Worm (Caenorhabditis elegans) whole organism, midembryonic: ENCODE measurements around the gene nas-31.

Source experiments
- T22C8.4 ChIP-seq: fragments of 200-800 bp; sonication (Bioruptor generic); IDR thresholded peaks from 2 replicates; pipeline ENCODE4 v1.3.6; 2022; ENCODE audit warnings: missing genetic modification characterization, missing compliant biosample characterization
- ztf-23 ChIP-seq: fragments of 200-800 bp; sonication (Bioruptor generic); IDR thresholded peaks from 2 replicates; pipeline ENCODE4 v1.3.6; 2022; ENCODE audit warnings: missing genetic modification reagents, missing genetic modification characterization, missing compliant biosample characterization
- ztf-29 ChIP-seq: fragments of 200-800 bp; sonication (Bioruptor generic); IDR thresholded peaks from 2 replicates; pipeline ENCODE4 v1.3.6; 2022; ENCODE audit warnings: missing genetic modification reagents, missing genetic modification characterization, missing compliant biosample characterization

- no peak for TF ChIP-seq T22C8.4 (GFP tag; lab: Robert Waterston, UW)
- TF ChIP-seq ztf-23 (GFP tag; lab: Robert Waterston, UW) = no peak
- no peak for TF ChIP-seq ztf-29
Observed at ce11 chrV:10883478-10883877, 38.2 kb downstream of the nas-31 start, which contains the start of gene F32D8.2.
